Worm (Caenorhabditis elegans) whole organism, late embryonic: ENCODE results near the gene lev-9.

Experiments
- C08G9.2 ChIP-seq: sonication (generic microtip); optimal IDR thresholded peaks from 2 replicates; lab custom pipeline; 2016; ENCODE audit warnings: mild to moderate bottlenecking, missing genetic modification characterization, moderate library complexity, missing compliant biosample characterization
- C38D4.7 ChIP-seq: fragments of 200-800 bp; sonication (Bioruptor generic); optimal IDR thresholded peaks from 2 replicates; lab custom pipeline; 2018; ENCODE audit warnings: mild to moderate bottlenecking, missing genetic modification characterization, moderate library complexity, missing compliant biosample characterization
- F13H6.1 ChIP-seq: sonication (generic microtip); optimal IDR thresholded peaks from 2 replicates; lab custom pipeline; 2016; ENCODE audit warnings: missing genetic modification characterization, missing compliant biosample characterization
- K02D7.2 ChIP-seq: sonication (generic microtip); optimal IDR thresholded peaks from 2 replicates; lab custom pipeline; 2017; ENCODE audit warnings: mild to moderate bottlenecking, missing genetic modification characterization, missing compliant biosample characterization
- K09A11.1 ChIP-seq: sonication (generic microtip); optimal IDR thresholded peaks from 2 replicates; lab custom pipeline; 2017; ENCODE audit warnings: antibody characterized with exemption, mild to moderate bottlenecking, missing genetic modification characterization, missing compliant biosample characterization; ENCODE audit not compliant: insufficient read depth
- T23F11.4 ChIP-seq: fragments of 200-800 bp; sonication (Bioruptor generic); optimal IDR thresholded peaks from 2 replicates; lab custom pipeline; 2018; ENCODE audit warnings: mild to moderate bottlenecking, missing genetic modification characterization, missing compliant biosample characterization
- ahr-1 ChIP-seq: sonication (generic microtip); optimal IDR thresholded peaks from 2 replicates; lab custom pipeline; 2016; ENCODE audit warnings: missing genetic modification characterization, missing compliant biosample characterization
- ama-1 ChIP-seq: fragments of 150-350 bp; optimal IDR thresholded peaks from 2 replicates; lab custom pipeline; 2014
- ceh-22 ChIP-seq: sonication (generic microtip); optimal IDR thresholded peaks from 2 replicates; lab custom pipeline; 2017; ENCODE audit warnings: missing biosample characterization, missing genetic modification characterization
- ceh-30 ChIP-seq: fragments of 150-350 bp; optimal IDR thresholded peaks from 2 replicates; lab custom pipeline; 2014; ENCODE audit warnings: missing biosample characterization, missing genetic modification characterization
- ceh-34 ChIP-seq: sonication (generic microtip); optimal IDR thresholded peaks from 2 replicates; lab custom pipeline; 2016; ENCODE audit warnings: mild to moderate bottlenecking, missing genetic modification characterization, missing compliant biosample characterization
- ceh-48 ChIP-seq: sonication (generic microtip); optimal IDR thresholded peaks from 2 replicates; lab custom pipeline; 2016; ENCODE audit warnings: missing genetic modification characterization, inconsistent platforms, missing compliant biosample characterization
- dmd-4 ChIP-seq: sonication (generic microtip); optimal IDR thresholded peaks from 2 replicates; lab custom pipeline; 2016; ENCODE audit warnings: borderline replicate concordance, missing genetic modification characterization, missing compliant biosample characterization
- dve-1 ChIP-seq: sonication (generic microtip); optimal IDR thresholded peaks from 2 replicates; lab custom pipeline; 2017; ENCODE audit warnings: antibody characterized with exemption, mild to moderate bottlenecking, missing genetic modification characterization, missing compliant biosample characterization
- ets-4 ChIP-seq: sonication (generic microtip); optimal IDR thresholded peaks from 2 replicates; lab custom pipeline; 2016; ENCODE audit warnings: missing genetic modification characterization, missing compliant biosample characterization
- fkh-10 ChIP-seq: fragments of 150-350 bp; optimal IDR thresholded peaks from 2 replicates; lab custom pipeline; 2014; ENCODE audit warnings: missing biosample characterization, missing genetic modification reagents, missing genetic modification characterization
- gmeb-2 ChIP-seq: sonication (generic microtip); optimal IDR thresholded peaks from 2 replicates; lab custom pipeline; 2016; ENCODE audit warnings: missing genetic modification characterization, inconsistent platforms, missing compliant biosample characterization
- hlh-13 ChIP-seq: fragments of 200-800 bp; sonication (Bioruptor generic); optimal IDR thresholded peaks from 2 replicates; lab custom pipeline; 2018; ENCODE audit warnings: mild to moderate bottlenecking, missing genetic modification characterization, missing compliant biosample characterization
- hlh-15 ChIP-seq: sonication (generic microtip); optimal IDR thresholded peaks from 2 replicates; lab custom pipeline; 2016; ENCODE audit warnings: missing genetic modification characterization, missing compliant biosample characterization
- hlh-30 ChIP-seq: sonication (generic microtip); optimal IDR thresholded peaks from 2 replicates; lab custom pipeline; 2017; ENCODE audit warnings: antibody characterized with exemption, missing genetic modification characterization, missing compliant biosample characterization; ENCODE audit not compliant: insufficient read depth
- hlh-6 ChIP-seq: sonication (generic microtip); optimal IDR thresholded peaks from 2 replicates; lab custom pipeline; 2016; ENCODE audit warnings: missing genotype, missing genetic modification characterization, missing compliant biosample characterization
- hlh-8 ChIP-seq: sonication (generic microtip); optimal IDR thresholded peaks from 2 replicates; lab custom pipeline; 2016; ENCODE audit warnings: missing genotype, missing genetic modification characterization, missing compliant biosample characterization
- lim-6 ChIP-seq: sonication (generic microtip); optimal IDR thresholded peaks from 2 replicates; lab custom pipeline; 2016; ENCODE audit warnings: missing genetic modification characterization, missing compliant biosample characterization
- mec-3 ChIP-seq: sonication (generic microtip); optimal IDR thresholded peaks from 2 replicates; lab custom pipeline; 2016; ENCODE audit warnings: borderline replicate concordance, missing genetic modification characterization, missing compliant biosample characterization
- nhr-232 ChIP-seq: sonication (generic microtip); optimal IDR thresholded peaks from 2 replicates; lab custom pipeline; 2016; ENCODE audit warnings: missing genetic modification characterization, missing compliant biosample characterization
- npax-4 ChIP-seq: sonication (generic microtip); optimal IDR thresholded peaks from 2 replicates; lab custom pipeline; 2016; ENCODE audit warnings: missing genetic modification characterization, missing compliant biosample characterization
- odd-2 ChIP-seq: sonication (generic microtip); optimal IDR thresholded peaks from 2 replicates; lab custom pipeline; 2017; ENCODE audit warnings: antibody characterized with exemption, mild to moderate bottlenecking, missing genetic modification characterization, missing compliant biosample characterization
- pax-1 ChIP-seq: fragments of 150-350 bp; optimal IDR thresholded peaks from 2 replicates; lab custom pipeline; 2014; ENCODE audit warnings: missing biosample characterization, missing genetic modification characterization
- pha-2 ChIP-seq: sonication (generic microtip); optimal IDR thresholded peaks from 2 replicates; lab custom pipeline; 2017; ENCODE audit warnings: mild to moderate bottlenecking, missing genetic modification characterization, missing compliant biosample characterization
- pha-4 ChIP-seq: fragments of 150-350 bp; optimal IDR thresholded peaks from 2 replicates; lab custom pipeline; 2018; ENCODE audit warnings: missing biosample characterization, missing genetic modification reagents, missing genetic modification characterization
- pqm-1 ChIP-seq: sonication (generic microtip); optimal IDR thresholded peaks from 2 replicates; lab custom pipeline; 2016; ENCODE audit warnings: missing genetic modification characterization, missing compliant biosample characterization
- ref-2 ChIP-seq: sonication (generic microtip); optimal IDR thresholded peaks from 2 replicates; lab custom pipeline; 2016; ENCODE audit warnings: missing genetic modification characterization, missing compliant biosample characterization
- sdc-2 ChIP-seq: sonication (generic microtip); optimal IDR thresholded peaks from 2 replicates; lab custom pipeline; 2016; ENCODE audit warnings: missing genotype, missing genetic modification characterization, missing compliant biosample characterization
- sox-4 ChIP-seq: sonication (generic microtip); optimal IDR thresholded peaks from 2 replicates; lab custom pipeline; 2017; ENCODE audit warnings: mild to moderate bottlenecking, missing genetic modification characterization, inconsistent platforms, missing compliant biosample characterization
- tbx-2 ChIP-seq: sonication (generic microtip); optimal IDR thresholded peaks from 2 replicates; lab custom pipeline; 2016; ENCODE audit warnings: missing genetic modification characterization, missing compliant biosample characterization
- tbx-7 ChIP-seq: sonication (generic microtip); optimal IDR thresholded peaks from 2 replicates; lab custom pipeline; 2016; ENCODE audit warnings: missing genotype, missing genetic modification characterization, missing compliant biosample characterization
- ttx-3 ChIP-seq: sonication (generic microtip); optimal IDR thresholded peaks from 2 replicates; lab custom pipeline; 2016; ENCODE audit warnings: missing genetic modification reagents, missing genetic modification characterization, missing compliant biosample characterization
- unc-3 ChIP-seq, 2 experiments: fragments of 200-800 bp in 1 of 2; sonication (Bioruptor generic) in 1 of 2; sonication (generic microtip) in 1 of 2; conservative IDR thresholded peaks in 1 of 2; optimal IDR thresholded peaks in 1 of 2; 2 replicates each; pipeline versions ENCODE4 v1.3.6 to Lab custom; 2016 to 2022; ENCODE audit warnings: missing compliant biosample characterization in 2 of 2, missing genetic modification characterization in 2 of 2, missing genetic modification reagents in 1 of 2
- unc-55 ChIP-seq: sonication (generic microtip); optimal IDR thresholded peaks from 2 replicates; lab custom pipeline; 2017; ENCODE audit warnings: missing biosample characterization, missing genetic modification reagents, missing genetic modification characterization
- unc-86 ChIP-seq: sonication (generic microtip); optimal IDR thresholded peaks from 2 replicates; lab custom pipeline; 2016; ENCODE audit warnings: missing genetic modification characterization, missing compliant biosample characterization
- zip-5 ChIP-seq: sonication (generic microtip); optimal IDR thresholded peaks from 2 replicates; lab custom pipeline; 2016; ENCODE audit warnings: missing genetic modification characterization, missing compliant biosample characterization

The lev-9 gene

ce11 chrX:6323129-6323528 is 31.6 kb upstream of the lev-9 start, which contains the start of gene col-167:
TSS of gene col-167 (plus strand) at chrX:6323488.
- TF ChIP-seq pha-4 (tag; lab: Kevin White, UChicago) (no peak), ahr-1 (tag; lab: Kevin White, UChicago) (no peak), npax-4 (no peak), ref-2 (tag; lab: Kevin White, UChicago) (no peak), tbx-2 (no peak), hlh-8 (tag; lab: Kevin White, UChicago) (no peak), dmd-4 (tag; lab: Kevin White, UChicago) (no peak)

ce11 chrX:6321380-6321779 is 29.8 kb upstream of the lev-9 start:
- TF ChIP-seq ceh-34 (no peak), pha-4 (tag; lab: Kevin White, UChicago) (no peak), sox-4 (no peak), dve-1 (tag; lab: Kevin White, UChicago) (no peak), ceh-48 (tag; lab: Kevin White, UChicago) (no peak), T23F11.4 (GFP tag; lab: Kevin White, UChicago) (no peak), gmeb-2 (tag; lab: Kevin White, UChicago) (no peak), pha-2 (no peak), hlh-30 (no peak), zip-5 (tag; lab: Kevin White, UChicago) (no peak), odd-2 (tag; lab: Kevin White, UChicago) (no peak), ahr-1 (tag; lab: Kevin White, UChicago) (no peak), F13H6.1 (no peak), unc-86 (tag; lab: Kevin White, UChicago) (no peak), sdc-2 (tag; lab: Kevin White, UChicago) (no peak), nhr-232 (tag; lab: Kevin White, UChicago) (no peak), hlh-15 (tag; lab: Kevin White, UChicago) (no peak)
- TF ChIP-seq, all 69 proteins: peak for 0

- TF ChIP-seq dmd-4 (tag; lab: Kevin White, UChicago), result no peak
- no peak for TF ChIP-seq K09A11.1 (tag; lab: Kevin White, UChicago)
- TF ChIP-seq ceh-30, result no peak
- TF ChIP-seq odd-2 (tag; lab: Kevin White, UChicago), result no peak
- no peak for TF ChIP-seq C38D4.7 (GFP tag; lab: Kevin White, UChicago)
- TF ChIP-seq K02D7.2 (tag; lab: Kevin White, UChicago), result no peak
- TF ChIP-seq hlh-6 (tag; lab: Kevin White, UChicago), result no peak
- no peak for TF ChIP-seq hlh-8 (tag; lab: Kevin White, UChicago)
- TF ChIP-seq ama-1 (lab: Kevin White, UChicago), result no peak
- no peak for TF ChIP-seq ahr-1 (tag; lab: Kevin White, UChicago)
- no peak for TF ChIP-seq ref-2 (tag; lab: Kevin White, UChicago)
Measured at ce11 chrX:6320887-6321286, 29.4 kb upstream of the lev-9 start.

- TF ChIP-seq tbx-2, result no peak
- TF ChIP-seq unc-3 (GFP tag; conservative IDR thresholded peaks at IDR 0.05; lab: Robert Waterston, UW), result no peak
- TF ChIP-seq unc-3 (tag; optimal IDR thresholded peaks at IDR 0.05; lab: Kevin White, UChicago), result no peak
- no peak for TF ChIP-seq sdc-2 (tag; lab: Kevin White, UChicago)
- TF ChIP-seq hlh-6 (tag; lab: Kevin White, UChicago), result no peak
- TF ChIP-seq T23F11.4 (GFP tag; lab: Kevin White, UChicago), result no peak
- no peak for TF ChIP-seq ceh-22 (tag; lab: Kevin White, UChicago)
- TF ChIP-seq ceh-30, result no peak
- no peak for TF ChIP-seq hlh-13 (GFP tag; lab: Kevin White, UChicago)
- no peak for TF ChIP-seq mec-3 (tag; lab: Kevin White, UChicago)
- no peak for TF ChIP-seq K09A11.1 (tag; lab: Kevin White, UChicago)
- TF ChIP-seq fkh-10, result no peak
- no peak for TF ChIP-seq lim-6 (tag; lab: Kevin White, UChicago)
- no peak for TF ChIP-seq pqm-1 (tag; lab: Kevin White, UChicago)
- no peak for TF ChIP-seq ttx-3
- no peak for TF ChIP-seq pax-1 (tag; lab: Kevin White, UChicago)
- TF ChIP-seq tbx-7 (tag; lab: Kevin White, UChicago), result no peak
- no peak for TF ChIP-seq C08G9.2 (tag; lab: Kevin White, UChicago)
- no peak for TF ChIP-seq hlh-8 (tag; lab: Kevin White, UChicago)
- no peak for TF ChIP-seq ets-4 (tag; lab: Kevin White, UChicago)
- TF ChIP-seq unc-55 (GFP tag; lab: Kevin White, UChicago), result no peak
- TF ChIP-seq, all 69 proteins: peak for 0
Measured at ce11 chrX:6319546-6319945, 28.0 kb upstream of the lev-9 start, which contains the start of gene chtb-3. TSS of gene chtb-3 (minus strand) at chrX:6319646.
